Worm (Caenorhabditis elegans) whole organism, L1 larva: Measurements from ENCODE around the gene T07F10.3.

Experiments
- fkh-8 ChIP-seq: sonication (generic microtip); optimal IDR thresholded peaks from 2 replicates; lab custom pipeline; 2016; ENCODE audit warnings: mild to moderate bottlenecking, missing genetic modification characterization, missing compliant biosample characterization
- nhr-237 ChIP-seq: fragments of 150-350 bp; optimal IDR thresholded peaks from 2 replicates; lab custom pipeline; 2014; ENCODE audit warnings: missing biosample characterization, missing genetic modification characterization
- sptf-1 ChIP-seq: fragments of 150-350 bp; optimal IDR thresholded peaks from 2 replicates; lab custom pipeline; 2014; ENCODE audit warnings: missing biosample characterization, missing genetic modification characterization

ce11 chrV:12904054-12904453 lies 34.2 kb upstream of the T07F10.3 start, which contains the start of gene ttr-27:
- TF ChIP-seq nhr-237 (tag; lab: Kevin White, UChicago): no peak
- no peak for TF ChIP-seq sptf-1
- TF ChIP-seq fkh-8: no peak
